Fruit fly (Drosophila melanogaster) whole organism, embryonic: Measurements from ENCODE around the gene Tfb5.

Source experiments
- Antp ChIP-seq: fragments of 200-800 bp; sonication (Bioruptor generic); optimal IDR thresholded peaks from 3 replicates; lab custom pipeline; 2016; ENCODE audit warnings: missing biosample characterization, missing genetic modification characterization
- Asciz ChIP-seq: fragments of 200-800 bp; sonication (Bioruptor generic); optimal IDR thresholded peaks from 2 replicates; lab custom pipeline; 2017; ENCODE audit warnings: missing biosample characterization, mild to moderate bottlenecking, missing genetic modification characterization, missing genetic modification reagents
- Bdp1 ChIP-seq: fragments of 200-800 bp; sonication (Bioruptor generic); optimal IDR thresholded peaks from 3 replicates; lab custom pipeline; 2016; ENCODE audit warnings: missing biosample characterization, missing genetic modification characterization
- CG12391 ChIP-seq: fragments of 200-800 bp; sonication (Bioruptor generic); optimal IDR thresholded peaks from 3 replicates; lab custom pipeline; 2018; ENCODE audit warnings: missing biosample characterization, mild to moderate bottlenecking, missing genetic modification characterization, moderate library complexity
- CG12744 ChIP-seq: fragments of 200-800 bp; sonication (Bioruptor generic); optimal IDR thresholded peaks from 2 replicates; lab custom pipeline; 2016; ENCODE audit warnings: missing biosample characterization, missing genetic modification characterization
- CG13296 ChIP-seq: fragments of 200-800 bp; sonication (Bioruptor generic); optimal IDR thresholded peaks from 3 replicates; lab custom pipeline; 2018; ENCODE audit warnings: missing biosample characterization, mild to moderate bottlenecking, missing genetic modification characterization
- CG14860 ChIP-seq: fragments of 200-800 bp; sonication (Bioruptor generic); IDR thresholded peaks from 3 replicates; pipeline ENCODE4 v1.3.6; 2022; ENCODE audit warnings: missing biosample characterization, missing genetic modification characterization; ENCODE audit not compliant: partially characterized antibody
- CG15514 ChIP-seq: fragments of 200-800 bp; sonication (Bioruptor generic); optimal IDR thresholded peaks from 3 replicates; lab custom pipeline; 2017; ENCODE audit warnings: missing biosample characterization, missing genetic modification characterization, mild to moderate bottlenecking, moderate library complexity, missing genetic modification reagents
- CG17328 ChIP-seq: fragments of 200-800 bp; sonication (Bioruptor generic); IDR thresholded peaks from 2 replicates; pipeline ENCODE4 v1.3.6; 2022; ENCODE audit warnings: missing biosample characterization, missing genetic modification characterization
- CG17385 ChIP-seq: fragments of 200-800 bp; sonication (Bioruptor generic); optimal IDR thresholded peaks from 3 replicates; lab custom pipeline; 2018; ENCODE audit warnings: missing biosample characterization, mild to moderate bottlenecking, missing genetic modification characterization
- CG17568 ChIP-seq: fragments of 200-800 bp; sonication (Bioruptor generic); optimal IDR thresholded peaks from 2 replicates; lab custom pipeline; 2018; ENCODE audit warnings: missing biosample characterization, mild to moderate bottlenecking, missing genetic modification characterization, moderate library complexity
- CG17912 ChIP-seq: fragments of 200-800 bp; sonication (Bioruptor generic); optimal IDR thresholded peaks from 2 replicates; lab custom pipeline; 2018; ENCODE audit warnings: missing biosample characterization, mild to moderate bottlenecking, missing genetic modification characterization
- CG18619 ChIP-seq: fragments of 200-800 bp; sonication (Bioruptor generic); optimal IDR thresholded peaks from 3 replicates; lab custom pipeline; 2017; ENCODE audit warnings: missing biosample characterization, mild to moderate bottlenecking, missing genetic modification characterization
- CG2199 ChIP-seq: fragments of 200-800 bp; sonication (Bioruptor generic); IDR thresholded peaks from 3 replicates; pipeline ENCODE4 v1.3.6; 2022; ENCODE audit warnings: missing biosample characterization, missing genetic modification characterization
- CG3065 ChIP-seq: fragments of 200-800 bp; sonication (Bioruptor generic); optimal IDR thresholded peaks from 2 replicates; lab custom pipeline; 2016; ENCODE audit warnings: missing biosample characterization, missing genetic modification characterization
- CG31441 ChIP-seq: fragments of 200-800 bp; sonication (Bioruptor generic); IDR thresholded peaks from 2 replicates; pipeline ENCODE4 v1.3.6; 2022; ENCODE audit warnings: missing biosample characterization, missing genetic modification characterization
- CG33213 ChIP-seq: fragments of 200-800 bp; sonication (Bioruptor generic); optimal IDR thresholded peaks from 3 replicates; lab custom pipeline; 2016; ENCODE audit warnings: missing biosample characterization, missing genetic modification characterization
- CG6813 ChIP-seq: fragments of 200-800 bp; sonication (Bioruptor generic); optimal IDR thresholded peaks from 2 replicates; lab custom pipeline; 2017; ENCODE audit warnings: missing biosample characterization, missing genetic modification characterization, mild to moderate bottlenecking, moderate library complexity, missing genetic modification reagents
- CG7745 ChIP-seq: fragments of 200-800 bp; sonication (Bioruptor generic); optimal IDR thresholded peaks from 2 replicates; lab custom pipeline; 2018; ENCODE audit warnings: missing biosample characterization, mild to moderate bottlenecking, missing genetic modification characterization, moderate library complexity
- CG7928 ChIP-seq: fragments of 200-800 bp; sonication (Bioruptor generic); optimal IDR thresholded peaks from 2 replicates; lab custom pipeline; 2017; ENCODE audit warnings: missing biosample characterization, mild to moderate bottlenecking, missing genetic modification characterization
- CG8478 ChIP-seq: fragments of >200 bp; optimal IDR thresholded peaks from 2 replicates; lab custom pipeline; 2018
- CG8924 ChIP-seq: fragments of 200-800 bp; optimal IDR thresholded peaks from 3 replicates; lab custom pipeline; 2019; ENCODE audit warnings: missing biosample characterization, mild to moderate bottlenecking, missing genetic modification characterization, moderate library complexity
- CG8944 ChIP-seq: fragments of 200-800 bp; sonication (Bioruptor generic); optimal IDR thresholded peaks from 3 replicates; lab custom pipeline; 2016; ENCODE audit warnings: missing biosample characterization, missing genetic modification characterization
- Dek ChIP-seq: fragments of 200-800 bp; sonication (Bioruptor generic); optimal IDR thresholded peaks from 3 replicates; lab custom pipeline; 2019; ENCODE audit warnings: missing biosample characterization, mild to moderate bottlenecking, missing genetic modification characterization, moderate library complexity
- ERR ChIP-seq: fragments of 200-800 bp; sonication (Bioruptor generic); optimal IDR thresholded peaks from 2 replicates; lab custom pipeline; 2016; ENCODE audit warnings: missing biosample characterization, missing genetic modification characterization
- HmgD ChIP-seq: fragments of 200-800 bp; sonication (Bioruptor generic); optimal IDR thresholded peaks from 3 replicates; lab custom pipeline; 2016; ENCODE audit warnings: missing biosample characterization, missing genetic modification characterization
- MTF-1 ChIP-seq: fragments of 200-800 bp; sonication (Bioruptor generic); optimal IDR thresholded peaks from 2 replicates; lab custom pipeline; 2018; ENCODE audit warnings: missing biosample characterization, mild to moderate bottlenecking, missing genetic modification characterization, borderline replicate concordance
- Oli ChIP-seq: fragments of 200-800 bp; sonication (Bioruptor generic); optimal IDR thresholded peaks from 2 replicates; lab custom pipeline; 2018; ENCODE audit warnings: missing biosample characterization, mild to moderate bottlenecking, missing genetic modification characterization, moderate library complexity
- Rx ChIP-seq: fragments of 200-800 bp; sonication (Bioruptor generic); IDR thresholded peaks from 2 replicates; pipeline ENCODE4 v1.3.6; 2022; ENCODE audit warnings: missing biosample characterization, missing genetic modification characterization
- Sox100B ChIP-seq: fragments of 200-800 bp; sonication (Bioruptor generic); optimal IDR thresholded peaks from 3 replicates; lab custom pipeline; 2018; ENCODE audit warnings: missing biosample characterization, mild to moderate bottlenecking, missing genetic modification characterization
- Spps ChIP-seq: fragments of 200-800 bp; sonication (Bioruptor generic); optimal IDR thresholded peaks from 2 replicates; lab custom pipeline; 2018; ENCODE audit warnings: missing biosample characterization, mild to moderate bottlenecking, missing genetic modification characterization
- Sry-δ ChIP-seq: fragments of 200-800 bp; sonication (Bioruptor generic); optimal IDR thresholded peaks from 2 replicates; lab custom pipeline; 2016; ENCODE audit warnings: missing biosample characterization, missing genetic modification characterization
- Stat92E ChIP-seq, 3 experiments: fragments of >200 bp in 2 of 3; fragments of 200-800 bp in 1 of 3; sonication (Bioruptor generic) in 1 of 3; optimal IDR thresholded peaks; 2 replicates each; lab custom pipeline; 2017 to 2019; ENCODE audit warnings: missing biosample characterization in 3 of 3, missing genetic modification characterization in 3 of 3, mild to moderate bottlenecking in 1 of 3, moderate library complexity in 1 of 3
- TFAM ChIP-seq: fragments of 200-800 bp; sonication (Bioruptor generic); optimal IDR thresholded peaks from 2 replicates; lab custom pipeline; 2017; ENCODE audit warnings: missing biosample characterization, missing genetic modification characterization, inconsistent platforms
- Trl ChIP-seq, 3 experiments: fragments of >200 bp in 2 of 3; fragments of 200-800 bp in 1 of 3; sonication (Bioruptor generic) in 1 of 3; optimal IDR thresholded peaks; 2 replicates in 1 of 3; 3 replicates in 2 of 3; lab custom pipeline; 2016 to 2017; ENCODE audit warnings: missing biosample characterization in 1 of 3, missing genetic modification characterization in 1 of 3
- Xbp1 ChIP-seq: fragments of 200-800 bp; sonication (Bioruptor generic); optimal IDR thresholded peaks from 3 replicates; lab custom pipeline; 2016; ENCODE audit warnings: missing biosample characterization, mild to moderate bottlenecking, missing genetic modification characterization
- ac ChIP-seq: fragments of 200-800 bp; sonication (Bioruptor generic); optimal IDR thresholded peaks from 3 replicates; lab custom pipeline; 2017; ENCODE audit warnings: missing biosample characterization, mild to moderate bottlenecking, missing genetic modification characterization
- al ChIP-seq: fragments of 200-800 bp; sonication (Bioruptor generic); IDR thresholded peaks from 2 replicates; pipeline ENCODE4 v1.3.6; 2022; ENCODE audit warnings: missing biosample characterization, missing genetic modification characterization
- ash1 ChIP-seq: fragments of 200-800 bp; sonication (Bioruptor generic); optimal IDR thresholded peaks from 2 replicates; lab custom pipeline; 2018; ENCODE audit warnings: missing biosample characterization, mild to moderate bottlenecking, missing genetic modification characterization
- cad ChIP-seq: fragments of >200 bp; optimal IDR thresholded peaks from 2 replicates; lab custom pipeline; 2017; ENCODE audit warnings: missing biosample characterization, missing genetic modification characterization
- fd3F ChIP-seq: fragments of 200-800 bp; sonication (Bioruptor generic); optimal IDR thresholded peaks from 2 replicates; lab custom pipeline; 2018; ENCODE audit warnings: missing biosample characterization, mild to moderate bottlenecking, missing genetic modification characterization, moderate library complexity
- lilli ChIP-seq: fragments of 200-800 bp; sonication (Bioruptor generic); optimal IDR thresholded peaks from 3 replicates; lab custom pipeline; 2016; ENCODE audit warnings: missing biosample characterization, missing genetic modification characterization
- lola ChIP-seq, 3 experiments: fragments of >200 bp in 2 of 3; fragments of 200-800 bp in 1 of 3; sonication (Bioruptor generic) in 1 of 3; optimal IDR thresholded peaks; 2 replicates each; lab custom pipeline; 2017 to 2019; ENCODE audit warnings: missing biosample characterization in 3 of 3, missing genetic modification characterization in 3 of 3, mild to moderate bottlenecking in 1 of 3, moderate library complexity in 1 of 3
- nmo ChIP-seq: fragments of 200-800 bp; sonication (Bioruptor generic); optimal IDR thresholded peaks from 2 replicates; lab custom pipeline; 2018; ENCODE audit warnings: missing biosample characterization, mild to moderate bottlenecking, missing genetic modification characterization, moderate library complexity
- otp ChIP-seq: fragments of 200-800 bp; sonication (Bioruptor generic); IDR thresholded peaks from 3 replicates; pipeline ENCODE4, ENCODE4 v1.3.6; 2022; ENCODE audit warnings: missing biosample characterization, missing genetic modification characterization
- schlank ChIP-seq: fragments of 200-800 bp; sonication (Bioruptor generic); optimal IDR thresholded peaks from 2 replicates; lab custom pipeline; 2018; ENCODE audit warnings: missing biosample characterization, mild to moderate bottlenecking, missing genetic modification characterization
- seq ChIP-seq: fragments of 200-800 bp; sonication (Bioruptor generic); IDR thresholded peaks from 2 replicates; pipeline ENCODE4 v1.3.6; 2022; ENCODE audit warnings: missing biosample characterization, missing genetic modification characterization
- tio ChIP-seq: fragments of 200-800 bp; sonication (Bioruptor generic); optimal IDR thresholded peaks from 2 replicates; lab custom pipeline; 2017; ENCODE audit warnings: missing biosample characterization, missing genetic modification characterization, inconsistent platforms
- toy ChIP-seq: fragments of 200-800 bp; sonication (Bioruptor generic); IDR thresholded peaks from 2 replicates; pipeline ENCODE4 v1.3.6; 2022; ENCODE audit warnings: missing biosample characterization, missing genetic modification characterization
- tx ChIP-seq: fragments of 200-800 bp; sonication (Bioruptor generic); optimal IDR thresholded peaks from 2 replicates; lab custom pipeline; 2016; ENCODE audit warnings: missing biosample characterization, missing genetic modification characterization

Gene Tfb5

DNA sequence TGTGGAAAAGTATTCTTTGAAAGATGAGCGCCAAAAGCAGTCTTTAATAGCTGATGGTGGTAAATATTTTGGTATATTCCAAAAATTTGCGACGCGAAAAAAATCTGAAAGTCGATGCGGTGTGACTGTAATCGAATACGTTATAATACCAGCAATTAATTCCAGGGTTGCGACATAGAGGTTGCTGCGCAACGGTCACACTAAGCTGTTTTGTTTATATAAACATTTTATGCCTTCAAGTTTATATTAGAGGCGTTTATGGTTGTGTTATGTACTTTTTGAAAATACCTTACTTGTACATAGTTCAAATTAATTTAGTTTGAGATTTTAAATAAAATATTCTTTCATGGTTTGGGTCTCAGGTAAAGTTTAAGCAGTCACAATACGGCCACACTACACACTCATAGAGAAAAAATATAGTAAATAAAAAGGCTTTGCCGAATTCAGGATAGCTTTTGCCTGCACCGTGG lies 39.3 kb downstream of the Tfb5 start, which contains the start of gene CG14043 (continued):
- TF ChIP-seq Stat92E (GFP tag; optimal IDR thresholded peaks at IDR 0.05; lab: Kevin White, UChicago) (no peak), CG3065 (GFP tag; lab: Kevin White, UChicago) (no peak), otp (GFP tag; lab: Robert Waterston, UW) (no peak), CG13296 (GFP tag; lab: Kevin White, UChicago) (no peak), tio (GFP tag; lab: Kevin White, UChicago) (no peak), Trl (optimal IDR thresholded peaks at IDR 0.05; lab: Kevin White, UChicago) (no peak), Trl (GFP tag; optimal IDR thresholded peaks at IDR 0.05; lab: Kevin White, UChicago) (no peak), Sry-δ (peak; percentile 56), Rx (GFP tag; lab: Robert Waterston, UW) (no peak), Bdp1 (GFP tag; lab: Kevin White, UChicago) (no peak), TFAM (GFP tag; lab: Kevin White, UChicago) (no peak), tx (no peak), CG7928 (GFP tag; lab: Kevin White, UChicago) (peak; percentile 91), cad (GFP tag; lab: Kevin White, UChicago) (no peak), CG18619 (GFP tag; lab: Kevin White, UChicago) (no peak), CG12744 (no peak), ERR (no peak), Dek (peak; percentile 53), CG17328 (no peak), CG8924 (tag; lab: Kevin White, UChicago) (peak; percentile 66), CG2199 (GFP tag; lab: Robert Waterston, UW) (no peak), lilli (GFP tag; lab: Kevin White, UChicago) (peak; percentile 33), HmgD (GFP tag; lab: Kevin White, UChicago) (peak; percentile 61), nmo (peak; percentile 80), CG7745 (tag; lab: Kevin White, UChicago) (no peak), MTF-1 (no peak), al (GFP tag; lab: Robert Waterston, UW) (0 out of 2 replicates have a peak, but pooled peaks have one; percentile 30), Sox100B (GFP tag; lab: Kevin White, UChicago) (no peak), Asciz (GFP tag; lab: Kevin White, UChicago) (no peak), Xbp1 (GFP tag; lab: Kevin White, UChicago) (peak; percentile 36), CG31441 (GFP tag; lab: Robert Waterston, UW) (no peak), CG8478 (lab: Kevin White, UChicago) (no peak), Antp (GFP tag; lab: Kevin White, UChicago) (no peak), seq (no peak), schlank (tag; lab: Kevin White, UChicago) (no peak), lola (GFP tag; optimal IDR thresholded peaks at IDR 0.05; lab: Kevin White, UChicago) (peak in 1 of 3 experiments; percentile 5), CG12391 (tag; lab: Kevin White, UChicago) (peak; percentile 74), ac (no peak), Spps (tag; lab: Kevin White, UChicago) (peak; percentile 9), toy (no peak), CG17385 (GFP tag; lab: Kevin White, UChicago) (no peak), CG15514 (GFP tag; lab: Kevin White, UChicago) (peak; percentile 70), CG8944 (GFP tag; lab: Kevin White, UChicago) (no peak), CG17912 (GFP tag; lab: Kevin White, UChicago) (no peak), fd3F (GFP tag; lab: Kevin White, UChicago) (no peak), CG17568 (no peak), CG14860 (GFP tag; lab: Robert Waterston, UW) (no peak), CG33213 (GFP tag; lab: Kevin White, UChicago) (peak; percentile 61), ash1 (GFP tag; lab: Kevin White, UChicago) (no peak), CG6813 (GFP tag; lab: Kevin White, UChicago) (no peak), Oli (tag; lab: Kevin White, UChicago) (no peak)
